Fruit fly (Drosophila melanogaster) Kc167 (cell line): ENCODE data around the gene Nedd8.

ENCODE experiments used
- Myc ChIP-seq: fragments of >200 bp; optimal IDR thresholded peaks from 2 replicates; lab custom pipeline; 2017; ENCODE audit warnings: missing external identifiers
- psq ChIP-seq: fragments of >200 bp; optimal IDR thresholded peaks from 2 replicates; lab custom pipeline; 2017; ENCODE audit warnings: missing external identifiers

DNA sequence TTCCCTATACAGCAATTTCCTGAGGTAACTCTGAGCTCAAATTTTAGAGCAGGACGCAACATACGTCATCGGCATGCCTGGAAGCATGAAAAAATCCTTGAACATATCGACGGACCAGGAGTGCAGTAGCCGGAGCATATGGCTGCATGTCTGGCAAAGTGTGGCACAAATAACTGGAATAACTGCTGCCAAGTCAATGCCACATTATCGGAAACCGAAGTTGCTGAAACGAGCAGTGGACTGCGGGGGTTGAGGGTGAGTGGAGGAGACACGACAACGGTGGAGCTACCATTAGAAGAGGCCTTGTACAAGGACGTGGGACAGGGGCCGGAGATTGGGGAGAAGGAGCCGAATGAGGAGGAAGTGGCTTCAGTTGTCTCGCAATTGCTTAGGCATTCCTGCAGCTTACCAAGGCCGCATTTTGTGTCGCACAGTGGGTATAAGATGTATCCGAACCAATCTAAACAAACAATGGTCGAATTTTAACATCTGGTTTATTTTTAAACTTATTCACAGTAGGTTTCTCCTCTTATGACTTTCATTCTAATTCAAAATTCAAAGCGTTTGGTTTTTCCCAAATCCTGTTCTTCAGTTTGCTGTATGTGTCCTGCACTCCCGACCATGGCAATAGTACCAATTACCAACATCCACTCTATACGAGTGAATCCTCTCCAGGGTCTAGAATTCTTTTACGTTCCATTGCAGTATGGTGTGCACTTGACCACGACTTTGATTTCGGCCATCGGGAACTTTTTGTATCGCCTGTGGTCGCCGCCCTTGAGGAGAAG is 5.7 kb downstream of the Nedd8 start, which contains the start of gene CG46304:
- TF ChIP-seq psq (lab: Kevin White, UChicago), result no peak
- TF ChIP-seq Myc (lab: Kevin White, UChicago), result no peak
